Worm (Caenorhabditis elegans): ENCODE results near the gene K09D9.3.

Gene K09D9.3

ce11 chrV:4007927-4008326 lies 11.4 kb upstream of the K09D9.3 start, which contains the start of gene srh-7:
TSS of gene srh-7 (plus strand) at chrV:4008227.
- TF ChIP-seq unc-62 (GFP tag; optimal IDR thresholded peaks at IDR 0.05 in 1 of 2) (no peak), unc-62 (tag; optimal IDR thresholded peaks at IDR 0.05) (no peak), gei-8 (GFP tag; optimal IDR thresholded peaks at IDR 0.05) (no peak), hlh-11 (tag; optimal IDR thresholded peaks at IDR 0.05) (no peak), F37D6.2 (tag; optimal IDR thresholded peaks at IDR 0.05) (no peak), nhr-41 (GFP tag; IDR thresholded peaks at IDR 0.05) (no peak), dmd-8 (GFP tag; IDR thresholded peaks at IDR 0.05) (no peak), saeg-2 (GFP tag; IDR thresholded peaks at IDR 0.05) (no peak), ztf-7 (tag; optimal IDR thresholded peaks at IDR 0.05) (no peak), vab-7 (GFP tag; IDR thresholded peaks at IDR 0.05) (no peak), hmg-1.1 (GFP tag; IDR thresholded peaks at IDR 0.05) (no peak), egl-43 (GFP tag; IDR thresholded peaks at IDR 0.05) (no peak), mep-1 (tag; optimal IDR thresholded peaks at IDR 0.05) (no peak)

ce11 chrV:4010170-4010569 lies 9.1 kb upstream of the K09D9.3 start, which contains the start of gene srh-4:
TSS of gene srh-4 (plus strand) at chrV:4010470.
- TF ChIP-seq F49E8.2 (tag; optimal IDR thresholded peaks at IDR 0.05; ENCODE audit: borderline replicate concordance) (no peak), aha-1 (tag) (peak; percentile 3)

ce11 chrV:4016780-4017179 lies 2.5 kb upstream of the K09D9.3 start, which contains the start of gene srw-89:
TSS of gene srw-89 (plus strand) at chrV:4017080.
- TF ChIP-seq hlh-30 (tag; optimal IDR thresholded peaks at IDR 0.05; ENCODE audit: insufficient read depth), result no peak

ce11 chrV:4018591-4018990 lies 697 bp upstream of the K09D9.3 start:
- TF ChIP-seq R02D3.7 (tag; optimal IDR thresholded peaks at IDR 0.05), result no peak
- peak in 1 of 2 experiments; percentile 80 for TF ChIP-seq unc-62 (GFP tag; optimal IDR thresholded peaks at IDR 0.05 in 1 of 2)
- no peak for TF ChIP-seq unc-62 (tag; optimal IDR thresholded peaks at IDR 0.05)

- TF ChIP-seq unc-62 (GFP tag; optimal IDR thresholded peaks at IDR 0.05 in 1 of 2), result no peak
- TF ChIP-seq unc-62 (tag; optimal IDR thresholded peaks at IDR 0.05), result no peak
- no peak for TF ChIP-seq zfp-3 (GFP tag; conservative IDR thresholded peaks at IDR 0.05)
- no peak for TF ChIP-seq nhr-102 (tag; optimal IDR thresholded peaks at IDR 0.05)
- TF ChIP-seq lin-13 (GFP tag; optimal IDR thresholded peaks at IDR 0.05), result no peak
- TF ChIP-seq hlh-30 (tag; optimal IDR thresholded peaks at IDR 0.05; ENCODE audit: insufficient read depth), result no peak
- TF ChIP-seq pqm-1 (tag; optimal IDR thresholded peaks at IDR 0.05), result no peak
- TF ChIP-seq ceh-82 (tag; optimal IDR thresholded peaks at IDR 0.05), result no peak
- TF ChIP-seq lin-15B (tag; optimal IDR thresholded peaks at IDR 0.05), result no peak
- no peak for TF ChIP-seq ceh-32 (tag; optimal IDR thresholded peaks at IDR 0.05; ENCODE audit: poor library complexity)
Observed at ce11 chrV:4021776-4022175, 2.5 kb downstream of the K09D9.3 start, which contains the start of gene K09D9.14. TSS of gene K09D9.14 (minus strand) at chrV:4021876.

ce11 chrV:4022309-4022708 lies 3.0 kb downstream of the K09D9.3 start, which contains the start of gene cyp-35A3:
TSS of gene cyp-35A3 (plus strand) at chrV:4022609.
- TF ChIP-seq ceh-28 (tag; optimal IDR thresholded peaks at IDR 0.05), result no peak

ce11 chrV:4024777-4025176 lies 5.5 kb downstream of the K09D9.3 start, which contains the start of gene K09D9.1:
TSS of gene K09D9.1 (plus strand) at chrV:4025047.
- TF ChIP-seq lin-15B (tag; optimal IDR thresholded peaks at IDR 0.05), result no peak
- TF ChIP-seq daf-19 (GFP tag; conservative IDR thresholded peaks at IDR 0.05), result no peak
- no peak for TF ChIP-seq F49E8.2 (tag; optimal IDR thresholded peaks at IDR 0.05; ENCODE audit: borderline replicate concordance)
- TF ChIP-seq F26F4.8 (GFP tag; conservative IDR thresholded peaks at IDR 0.05), result no peak
- TF ChIP-seq ztf-7 (tag; optimal IDR thresholded peaks at IDR 0.05), result peak; percentile 67
- peak; percentile 79 for TF ChIP-seq hlh-30 (tag; optimal IDR thresholded peaks at IDR 0.05; ENCODE audit: insufficient read depth)
- no peak for TF ChIP-seq arid-1 (GFP tag; conservative IDR thresholded peaks at IDR 0.05)
- TF ChIP-seq ztf-11 (tag; optimal IDR thresholded peaks at IDR 0.05), result no peak
- no peak for TF ChIP-seq ceh-82 (tag; optimal IDR thresholded peaks at IDR 0.05)
- TF ChIP-seq hmg-1.1 (GFP tag; IDR thresholded peaks at IDR 0.05), result no peak
- TF ChIP-seq sdz-12 (GFP tag; optimal IDR thresholded peaks at IDR 0.05), result no peak
- no peak for TF ChIP-seq zfp-3 (GFP tag; conservative IDR thresholded peaks at IDR 0.05)
- no peak for TF ChIP-seq daf-8 (GFP tag; IDR thresholded peaks at IDR 0.05)
- TF ChIP-seq ceh-62 (tag; optimal IDR thresholded peaks at IDR 0.05), result no peak
- peak; percentile 38; the same call in 1 of the 2 replicates for TF ChIP-seq pha-4 (GFP tag; IDR thresholded peaks at IDR 0.05)
- TF ChIP-seq pha-4 (tag; optimal IDR thresholded peaks at IDR 0.05), result peak; percentile 29
- TF ChIP-seq nhr-111 (GFP tag; optimal IDR thresholded peaks at IDR 0.05), result no peak
- TF ChIP-seq ama-1 (optimal IDR thresholded peaks at IDR 0.05), result no peak
- no peak for TF ChIP-seq unc-39 (tag; optimal IDR thresholded peaks at IDR 0.05)
- TF ChIP-seq zip-2 (tag; optimal IDR thresholded peaks at IDR 0.05), result peak; percentile 95
- peak; percentile 84 for TF ChIP-seq hlh-11 (tag; optimal IDR thresholded peaks at IDR 0.05)
- no peak for TF ChIP-seq nhr-76 (tag; optimal IDR thresholded peaks at IDR 0.05)
- no peak for TF ChIP-seq F10B5.3 (tag; optimal IDR thresholded peaks at IDR 0.05)
